Worm (Caenorhabditis elegans): ENCODE data around the gene F11A5.9.

The F11A5.9 gene

ce11 chrV:16246579-16246978 lies 31.9 kb downstream of the F11A5.9 start, which contains the start of gene srh-95:
Gene srh-95 (plus strand): TSS chrV:16246879.
- TF ChIP-seq nhr-11 (tag; optimal IDR thresholded peaks at IDR 0.05) (no peak), ZK546.5 (tag; optimal IDR thresholded peaks at IDR 0.05) (no peak), pha-4 (tag; optimal IDR thresholded peaks at IDR 0.05) (no peak), fkh-2 (tag; optimal IDR thresholded peaks at IDR 0.05) (no peak), mml-1 (tag; optimal IDR thresholded peaks at IDR 0.05) (no peak), nfya-1 (tag; optimal IDR thresholded peaks at IDR 0.05; ENCODE audit: insufficient read depth) (no peak), jun-1 (tag; optimal IDR thresholded peaks at IDR 0.05) (no peak), nhr-67 (tag; optimal IDR thresholded peaks at IDR 0.05) (no peak), nhr-12 (tag; optimal IDR thresholded peaks at IDR 0.05) (no peak), nhr-28 (tag; optimal IDR thresholded peaks at IDR 0.05) (no peak), unc-39 (tag; optimal IDR thresholded peaks at IDR 0.05) (no peak), R02D3.7 (tag; optimal IDR thresholded peaks at IDR 0.05) (no peak), tbx-2 (tag; optimal IDR thresholded peaks at IDR 0.05) (no peak), fos-1 (tag; optimal IDR thresholded peaks at IDR 0.05) (no peak), lin-15B (tag; optimal IDR thresholded peaks at IDR 0.05) (no peak), fkh-10 (GFP tag; optimal IDR thresholded peaks at IDR 0.05) (no peak)

ce11 chrV:16249105-16249504 lies 34.4 kb downstream of the F11A5.9 start:
- TF ChIP-seq ztf-4 (tag; optimal IDR thresholded peaks at IDR 0.05): no peak
- no peak for TF ChIP-seq nhr-77 (tag; optimal IDR thresholded peaks at IDR 0.05)
- no peak for TF ChIP-seq nfya-1 (tag; optimal IDR thresholded peaks at IDR 0.05; ENCODE audit: insufficient read depth)
- no peak for TF ChIP-seq nhr-11 (tag; optimal IDR thresholded peaks at IDR 0.05)
- no peak for TF ChIP-seq aly-2 (tag; optimal IDR thresholded peaks at IDR 0.05)
- TF ChIP-seq fkh-10 (GFP tag; optimal IDR thresholded peaks at IDR 0.05): no peak
- no peak for TF ChIP-seq R02D3.7 (tag; optimal IDR thresholded peaks at IDR 0.05)
- TF ChIP-seq fos-1 (tag; optimal IDR thresholded peaks at IDR 0.05): no peak
- no peak for TF ChIP-seq ceh-28 (tag; optimal IDR thresholded peaks at IDR 0.05)
- TF ChIP-seq ama-1 (optimal IDR thresholded peaks at IDR 0.05): no peak
- no peak for TF ChIP-seq zag-1 (tag; optimal IDR thresholded peaks at IDR 0.05)
- no peak for TF ChIP-seq egl-27 (tag; optimal IDR thresholded peaks at IDR 0.05)
- TF ChIP-seq fkh-2 (tag; optimal IDR thresholded peaks at IDR 0.05): no peak
- TF ChIP-seq eor-1 (tag; optimal IDR thresholded peaks at IDR 0.05): no peak
- TF ChIP-seq ceh-82 (tag; optimal IDR thresholded peaks at IDR 0.05): no peak
- TF ChIP-seq lsy-12 (tag; optimal IDR thresholded peaks at IDR 0.05): no peak

ce11 chrV:16253687-16254086 lies 39.0 kb downstream of the F11A5.9 start, which contains the start of gene gcy-20:
Gene gcy-20 (minus strand): TSS chrV:16253787.
- TF ChIP-seq mml-1 (tag; optimal IDR thresholded peaks at IDR 0.05) (no peak), ZK546.5 (tag; optimal IDR thresholded peaks at IDR 0.05) (no peak), R02D3.7 (tag; optimal IDR thresholded peaks at IDR 0.05) (no peak), nhr-28 (tag; optimal IDR thresholded peaks at IDR 0.05) (no peak), lin-39 (tag; optimal IDR thresholded peaks at IDR 0.05) (no peak), egl-27 (tag; optimal IDR thresholded peaks at IDR 0.05) (no peak), fkh-2 (tag; optimal IDR thresholded peaks at IDR 0.05) (no peak), fkh-10 (GFP tag; optimal IDR thresholded peaks at IDR 0.05) (no peak), elt-1 (tag; optimal IDR thresholded peaks at IDR 0.05) (no peak)

ce11 chrV:16256395-16256794 lies 41.7 kb downstream of the F11A5.9 start, which contains the start of gene bgnt-1.3:
Gene bgnt-1.3 (minus strand): TSS chrV:16256495.
- TF ChIP-seq fkh-2 (tag; optimal IDR thresholded peaks at IDR 0.05) (no peak), zag-1 (tag; optimal IDR thresholded peaks at IDR 0.05) (no peak), ceh-16 (tag; optimal IDR thresholded peaks at IDR 0.05) (no peak), R02D3.7 (tag; optimal IDR thresholded peaks at IDR 0.05) (no peak), unc-62 (GFP tag; optimal IDR thresholded peaks at IDR 0.05) (no peak), eor-1 (tag; optimal IDR thresholded peaks at IDR 0.05) (no peak), elt-1 (tag; optimal IDR thresholded peaks at IDR 0.05) (no peak), ztf-11 (tag; optimal IDR thresholded peaks at IDR 0.05) (no peak), ceh-9 (tag; optimal IDR thresholded peaks at IDR 0.05) (no peak)

ce11 chrV:16258142-16258541 lies 43.5 kb downstream of the F11A5.9 start, which contains the start of gene nhr-218:
Gene nhr-218 (plus strand): TSS chrV:16258442.
- no peak for TF ChIP-seq snpc-4 (tag; optimal IDR thresholded peaks at IDR 0.05)

ce11 chrV:16259684-16260083 lies 45.0 kb downstream of the F11A5.9 start, which contains the start of gene nhr-127:
Gene nhr-127 (plus strand): TSS chrV:16259984.
- no peak for TF ChIP-seq lsy-12 (tag; optimal IDR thresholded peaks at IDR 0.05)
- TF ChIP-seq nhr-77 (tag; optimal IDR thresholded peaks at IDR 0.05): no peak
- no peak for TF ChIP-seq ceh-28 (tag; optimal IDR thresholded peaks at IDR 0.05)
- TF ChIP-seq snpc-4 (tag; optimal IDR thresholded peaks at IDR 0.05): no peak
- no peak for TF ChIP-seq nhr-23 (tag; optimal IDR thresholded peaks at IDR 0.05)
- TF ChIP-seq elt-2 (tag; optimal IDR thresholded peaks at IDR 0.05): no peak
- no peak for TF ChIP-seq nhr-43 (tag; optimal IDR thresholded peaks at IDR 0.05; ENCODE audit: poor library complexity, severe bottlenecking)
- no peak for TF ChIP-seq mdl-1 (tag; optimal IDR thresholded peaks at IDR 0.05)
